Worm (Caenorhabditis elegans) whole organism, L3 larva: ENCODE results near the gene nmur-1.

Experiments used
- R02D3.7 ChIP-seq: fragments of 150-350 bp; optimal IDR thresholded peaks from 2 replicates; lab custom pipeline; 2014; ENCODE audit warnings: missing biosample characterization, missing genetic modification characterization
- aly-2 ChIP-seq: fragments of 150-350 bp; optimal IDR thresholded peaks from 2 replicates; lab custom pipeline; 2014; ENCODE audit warnings: missing biosample characterization, missing genetic modification characterization
- ama-1 ChIP-seq: fragments of 150-350 bp; optimal IDR thresholded peaks from 2 replicates; lab custom pipeline; 2018
- ceh-16 ChIP-seq: sonication (generic microtip); optimal IDR thresholded peaks from 2 replicates; lab custom pipeline; 2017; ENCODE audit warnings: missing biosample characterization, missing genetic modification characterization
- ceh-28 ChIP-seq: fragments of 150-350 bp; optimal IDR thresholded peaks from 2 replicates; lab custom pipeline; 2014; ENCODE audit warnings: missing biosample characterization, missing genetic modification reagents, missing genetic modification characterization
- ceh-9 ChIP-seq: sonication (generic microtip); optimal IDR thresholded peaks from 2 replicates; lab custom pipeline; 2018; ENCODE audit warnings: missing biosample characterization, missing genetic modification characterization
- daf-12 ChIP-seq: fragments of 150-350 bp; optimal IDR thresholded peaks from 2 replicates; lab custom pipeline; 2014; ENCODE audit warnings: missing biosample characterization, missing genetic modification reagents, missing genetic modification characterization
- egl-5 ChIP-seq: fragments of 150-350 bp; optimal IDR thresholded peaks from 2 replicates; lab custom pipeline; 2017; ENCODE audit warnings: missing biosample characterization, missing genetic modification reagents, missing genetic modification characterization, inconsistent platforms
- elt-1 ChIP-seq: fragments of 150-350 bp; optimal IDR thresholded peaks from 2 replicates; lab custom pipeline; 2014; ENCODE audit warnings: missing biosample characterization, missing genetic modification characterization
- elt-2 ChIP-seq: sonication (generic microtip); optimal IDR thresholded peaks from 2 replicates; lab custom pipeline; 2016; ENCODE audit warnings: missing genetic modification reagents, mild to moderate bottlenecking, missing genetic modification characterization, missing compliant biosample characterization
- elt-3 ChIP-seq, 3 experiments: fragments of 150-350 bp in 1 of 3; sonication (generic microtip) in 2 of 3; optimal IDR thresholded peaks; 2 replicates in 2 of 3; 4 replicates in 1 of 3; lab custom pipeline; 2014 to 2017; ENCODE audit warnings: missing biosample characterization in 3 of 3, missing genetic modification characterization in 3 of 3
- fkh-10 ChIP-seq: sonication (generic microtip); optimal IDR thresholded peaks from 2 replicates; lab custom pipeline; 2017; ENCODE audit warnings: missing biosample characterization, missing genetic modification reagents, missing genetic modification characterization
- fkh-2 ChIP-seq: fragments of 150-350 bp; optimal IDR thresholded peaks from 2 replicates; lab custom pipeline; 2014; ENCODE audit warnings: missing biosample characterization, missing genetic modification reagents, missing genetic modification characterization
- fos-1 ChIP-seq: fragments of 150-350 bp; optimal IDR thresholded peaks from 2 replicates; lab custom pipeline; 2014; ENCODE audit warnings: missing biosample characterization, missing genetic modification characterization
- hmg-11 ChIP-seq: sonication (generic microtip); optimal IDR thresholded peaks from 2 replicates; lab custom pipeline; 2016; ENCODE audit warnings: missing genetic modification characterization, missing compliant biosample characterization
- jun-1 ChIP-seq: fragments of 150-350 bp; optimal IDR thresholded peaks from 2 replicates; lab custom pipeline; 2014; ENCODE audit warnings: missing biosample characterization, missing genetic modification reagents, missing genetic modification characterization
- lin-15B ChIP-seq: fragments of 150-350 bp; optimal IDR thresholded peaks from 2 replicates; lab custom pipeline; 2014; ENCODE audit warnings: missing biosample characterization, missing genetic modification characterization
- lin-39 ChIP-seq: fragments of 150-350 bp; optimal IDR thresholded peaks from 2 replicates; lab custom pipeline; 2018; ENCODE audit warnings: missing biosample characterization, missing genetic modification reagents, missing genetic modification characterization
- mdl-1 ChIP-seq: fragments of 150-350 bp; optimal IDR thresholded peaks from 2 replicates; lab custom pipeline; 2014; ENCODE audit warnings: missing biosample characterization, missing genetic modification characterization
- nfya-1 ChIP-seq: sonication (generic microtip); optimal IDR thresholded peaks from 2 replicates; lab custom pipeline; 2017; ENCODE audit warnings: missing genetic modification characterization, mild to moderate bottlenecking, missing compliant biosample characterization, antibody characterized with exemption, moderate library complexity; ENCODE audit not compliant: insufficient read depth
- nhr-11 ChIP-seq: fragments of 150-350 bp; optimal IDR thresholded peaks from 2 replicates; lab custom pipeline; 2014; ENCODE audit warnings: missing biosample characterization, missing genetic modification characterization
- nhr-25 ChIP-seq: sonication (generic microtip); optimal IDR thresholded peaks from 2 replicates; lab custom pipeline; 2017; ENCODE audit warnings: missing biosample characterization, missing genetic modification characterization
- nhr-43 ChIP-seq: sonication (generic microtip); optimal IDR thresholded peaks from 2 replicates; lab custom pipeline; 2016; ENCODE audit warnings: mild to moderate bottlenecking, missing genetic modification characterization, missing compliant biosample characterization; ENCODE audit not compliant: poor library complexity, severe bottlenecking
- nhr-76 ChIP-seq: fragments of 150-350 bp; sonication (generic microtip); optimal IDR thresholded peaks from 5 replicates; lab custom pipeline; 2014; ENCODE audit warnings: missing biosample characterization, missing genetic modification characterization
- pha-4 ChIP-seq: fragments of 150-350 bp; optimal IDR thresholded peaks from 2 replicates; lab custom pipeline; 2014; ENCODE audit warnings: missing biosample characterization, missing genetic modification reagents, missing genetic modification characterization
- pqm-1 ChIP-seq: fragments of 150-350 bp; optimal IDR thresholded peaks from 2 replicates; lab custom pipeline; 2017; ENCODE audit warnings: missing biosample characterization, missing genetic modification characterization, inconsistent platforms
- sea-2 ChIP-seq: fragments of 150-350 bp; sonication (generic microtip); optimal IDR thresholded peaks from 4 replicates; lab custom pipeline; 2014; ENCODE audit warnings: missing biosample characterization, missing genetic modification reagents, missing genetic modification characterization
- tbx-2 ChIP-seq: sonication (generic microtip); optimal IDR thresholded peaks from 2 replicates; lab custom pipeline; 2016; ENCODE audit warnings: mild to moderate bottlenecking, missing genetic modification characterization, missing compliant biosample characterization
- unc-62 ChIP-seq: fragments of 150-350 bp; sonication (generic microtip); optimal IDR thresholded peaks from 4 replicates; lab custom pipeline; 2014; ENCODE audit warnings: missing biosample characterization, missing genetic modification reagents, missing genetic modification characterization
- zag-1 ChIP-seq: fragments of 150-350 bp; optimal IDR thresholded peaks from 2 replicates; lab custom pipeline; 2014; ENCODE audit warnings: missing biosample characterization, missing genetic modification characterization
- ztf-11 ChIP-seq: fragments of 150-350 bp; optimal IDR thresholded peaks from 2 replicates; lab custom pipeline; 2014; ENCODE audit warnings: missing biosample characterization, missing genetic modification characterization
- ztf-4 ChIP-seq: fragments of 150-350 bp; optimal IDR thresholded peaks from 2 replicates; lab custom pipeline; 2014; ENCODE audit warnings: missing biosample characterization, missing genetic modification characterization

Gene nmur-1

DNA sequence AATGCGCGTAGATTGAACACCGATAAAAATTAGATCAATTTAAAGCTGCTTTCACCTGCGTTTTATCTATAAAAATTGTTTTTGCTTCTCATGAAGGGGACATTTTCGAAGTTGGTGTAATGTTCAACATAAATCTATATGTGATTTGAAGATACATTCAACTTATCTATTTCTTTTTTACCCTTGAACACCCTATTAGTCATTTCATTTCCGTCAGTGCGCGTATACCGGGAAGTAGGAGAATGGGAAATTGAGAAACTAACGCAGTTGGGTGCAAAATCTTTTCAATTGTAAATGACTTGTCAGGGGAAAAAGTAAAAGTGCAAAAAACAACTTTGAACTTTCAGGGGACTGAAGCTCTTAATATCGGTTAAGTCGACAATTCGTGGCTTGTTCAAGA is 45.8 kb upstream of the nmur-1 start:
- TF ChIP-seq ztf-11 (tag; lab: Kevin White, UChicago), result no peak
- TF ChIP-seq egl-5 (tag; lab: Kevin White, UChicago), result no peak
- TF ChIP-seq nhr-25 (tag; lab: Kevin White, UChicago), result peak; percentile 15
- TF ChIP-seq nhr-76 (tag; lab: Kevin White, UChicago), result no peak
- peak; percentile 1 for TF ChIP-seq ceh-28 (tag; lab: Kevin White, UChicago)

- TF ChIP-seq elt-2 (tag; lab: Kevin White, UChicago) (peak; percentile 1), tbx-2 (tag; lab: Kevin White, UChicago) (no peak), nhr-43 (tag; lab: Kevin White, UChicago) (no peak)
- TF ChIP-seq, all 47 proteins: peak for 1
These were observed 41.4 kb upstream of the nmur-1 start for ce11 chrX:8939389-8939788.

DNA sequence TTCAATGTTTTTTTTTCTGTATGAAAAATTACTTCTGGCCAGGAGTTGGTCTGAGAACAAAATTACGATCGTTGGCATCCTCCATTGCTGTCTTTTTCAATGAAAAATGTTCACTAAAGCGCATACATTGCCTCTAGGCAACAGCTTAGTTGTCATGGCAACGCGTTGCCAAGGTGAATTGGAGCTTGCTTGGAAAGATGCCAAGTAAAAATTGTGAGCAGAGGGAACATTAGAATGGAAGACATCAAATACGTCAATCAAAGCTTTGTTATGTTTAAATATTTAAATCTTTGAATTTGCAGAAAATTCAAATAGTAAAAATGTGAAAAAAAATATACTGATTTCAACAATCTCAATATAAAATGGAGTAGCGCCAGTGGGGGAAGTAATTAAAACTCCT is 40.7 kb upstream of the nmur-1 start, which contains the start of gene dylt-2:
dylt-2 (minus strand) TSS at position 101 of the 400 bp plus-strand sequence.
- TF ChIP-seq sea-2 (GFP tag; lab: Kevin White, UChicago) (no peak), R02D3.7 (no peak), lin-15B (no peak), zag-1 (no peak), nhr-11 (tag; lab: Kevin White, UChicago) (no peak), fkh-2 (tag; lab: Kevin White, UChicago) (no peak), egl-5 (tag; lab: Kevin White, UChicago) (no peak), jun-1 (tag; lab: Kevin White, UChicago) (no peak), ama-1 (no peak), unc-62 (GFP tag; lab: Kevin White, UChicago) (no peak), pqm-1 (tag; lab: Kevin White, UChicago) (no peak)

DNA sequence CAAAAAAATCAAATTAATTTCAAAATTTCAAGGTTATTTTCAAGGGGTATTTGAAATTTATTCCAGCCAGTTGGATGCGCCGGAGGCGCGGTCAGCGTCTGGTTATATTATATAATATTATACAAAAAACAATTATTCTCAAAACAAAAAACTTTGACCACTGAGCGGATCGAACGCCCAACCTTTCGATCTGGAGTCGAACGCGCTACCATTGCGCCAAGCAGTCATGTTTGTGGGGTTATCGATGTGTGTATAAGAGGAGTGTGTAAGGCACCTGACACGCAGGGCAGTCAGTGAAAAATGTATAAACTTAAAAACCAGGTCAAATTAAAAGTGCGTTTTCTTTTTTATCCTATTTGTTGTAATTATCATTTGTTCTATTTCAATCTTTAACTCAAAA is 36.7 kb upstream of the nmur-1 start:
- TF ChIP-seq pha-4 (tag; lab: Kevin White, UChicago) (peak; percentile 33), zag-1 (no peak)

ce11 chrX:8945011-8945410 is 35.8 kb upstream of the nmur-1 start:
- TF ChIP-seq hmg-11 (tag; lab: Kevin White, UChicago) (peak; percentile 11), aly-2 (no peak)

ce11 chrX:8950507-8951028 is 30.2 kb upstream of the nmur-1 start, which contains the start of gene trk-1:
TSS of gene trk-1 (minus strand) at chrX:8950978.
- TF ChIP-seq elt-1 (tag; lab: Kevin White, UChicago), result no peak
- no peak for TF ChIP-seq ceh-16 (tag; lab: Kevin White, UChicago)
- TF ChIP-seq aly-2, result no peak
- no peak for TF ChIP-seq mdl-1 (tag; lab: Kevin White, UChicago)
- TF ChIP-seq jun-1 (tag; lab: Kevin White, UChicago), result no peak
- TF ChIP-seq ama-1, result no peak

- TF ChIP-seq ceh-9 (tag; lab: Kevin White, UChicago) (no peak), egl-5 (tag; lab: Kevin White, UChicago) (no peak), lin-39 (tag; lab: Kevin White, UChicago) (peak; percentile 26), hmg-11 (tag; lab: Kevin White, UChicago) (peak; percentile 10), nfya-1 (tag; lab: Kevin White, UChicago) (peak; percentile 11)
These were observed 28.8 kb upstream of the nmur-1 start for ce11 chrX:8952007-8952406.

- TF ChIP-seq elt-3 (tag; optimal IDR thresholded peaks at IDR 0.05; lab: Kevin White, UChicago) (no peak), elt-2 (tag; lab: Kevin White, UChicago) (no peak), ama-1 (no peak), zag-1 (no peak), fkh-10 (GFP tag; lab: Kevin White, UChicago) (no peak), pqm-1 (tag; lab: Kevin White, UChicago) (no peak), lin-15B (no peak), unc-62 (GFP tag; lab: Kevin White, UChicago) (no peak), daf-12 (tag; lab: Kevin White, UChicago) (no peak), ztf-4 (tag; lab: Kevin White, UChicago) (no peak), fos-1 (tag; lab: Kevin White, UChicago) (no peak), mdl-1 (tag; lab: Kevin White, UChicago) (no peak), sea-2 (GFP tag; lab: Kevin White, UChicago) (no peak), nhr-76 (tag; lab: Kevin White, UChicago) (no peak), ceh-9 (tag; lab: Kevin White, UChicago) (no peak)
- TF ChIP-seq, all 47 proteins: peak for 0
These were observed 27.8 kb upstream of the nmur-1 start for ce11 chrX:8953011-8953410.
